Comparison of ENCODE assay signal across 1 fruit fly cellular context in the genomic region with DNA sequence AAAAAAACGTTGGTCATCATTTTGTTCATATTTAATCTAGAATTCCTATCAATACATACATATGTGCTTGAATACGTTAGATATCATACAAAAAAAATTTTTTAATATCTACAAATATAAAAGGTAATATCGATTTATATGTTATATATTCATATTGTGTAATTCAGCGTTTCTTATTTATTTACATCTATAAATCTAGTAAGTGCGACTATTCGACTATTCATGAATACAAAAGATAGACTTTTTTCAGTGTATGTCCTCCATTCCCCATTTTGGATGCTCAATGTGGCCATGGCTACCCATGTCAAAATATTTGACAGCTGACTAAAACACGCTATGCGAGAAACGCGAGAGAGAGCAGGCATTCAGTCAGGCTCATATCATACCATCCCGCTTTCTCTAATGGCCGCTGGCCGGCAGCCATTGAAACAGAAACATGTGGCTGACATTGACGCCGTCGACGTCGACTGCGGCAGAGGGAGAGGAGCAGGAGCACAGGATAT.
TF ChIP-seq lines count a peak whose summit lies in the region.

No protein-coding gene starts in this region.

TF ChIP-seq in whole organism, embryonic, 481 proteins besides CTCF, POLR2A, EP300 and RAD21 (continued from another document):
- TF ChIP-seq E2f1 (GFP tag; IDR thresholded peaks at IDR 0.05; lab: Robert Waterston, UW) (peak; percentile 40), Spps (tag; optimal IDR thresholded peaks at IDR 0.05; lab: Kevin White, UChicago) (peak; percentile 81), kah (GFP tag; optimal IDR thresholded peaks at IDR 0.05; lab: Kevin White, UChicago) (peak; percentile 32), CG7745 (tag; optimal IDR thresholded peaks at IDR 0.05; lab: Kevin White, UChicago) (no peak), CG15479 (GFP tag; optimal IDR thresholded peaks at IDR 0.05; lab: Kevin White, UChicago) (peak; percentile 9), CG4707 (GFP tag; optimal IDR thresholded peaks at IDR 0.05; lab: Kevin White, UChicago) (peak; percentile 29), pho (GFP tag; optimal IDR thresholded peaks at IDR 0.05; lab: Kevin White, UChicago) (peak; percentile 2), CG12769 (tag; optimal IDR thresholded peaks at IDR 0.05; lab: Kevin White, UChicago) (no peak), CG10267 (tag; optimal IDR thresholded peaks at IDR 0.05; lab: Kevin White, UChicago) (peak; percentile 84), Sox100B (GFP tag; optimal IDR thresholded peaks at IDR 0.05; lab: Kevin White, UChicago) (peak; percentile 83), CG12659 (GFP tag; optimal IDR thresholded peaks at IDR 0.05; lab: Kevin White, UChicago) (peak; percentile 59), jing (GFP tag; optimal IDR thresholded peaks at IDR 0.05; lab: Kevin White, UChicago) (peak; percentile 2), Oaz (GFP tag; IDR thresholded peaks at IDR 0.05; lab: Robert Waterston, UW) (0 out of 2 replicates have a peak, but pooled peaks have one; percentile 8), CG4328 (GFP tag; optimal IDR thresholded peaks at IDR 0.05; lab: Kevin White, UChicago) (peak; percentile 8), bcd (GFP tag; optimal IDR thresholded peaks at IDR 0.05; lab: Kevin White, UChicago) (peak; percentile 65), CG14710 (tag; optimal IDR thresholded peaks at IDR 0.05; lab: Kevin White, UChicago) (peak; percentile 91), CG8290 (GFP tag; optimal IDR thresholded peaks at IDR 0.05; lab: Kevin White, UChicago) (peak; percentile 17), CG8290 (tag; optimal IDR thresholded peaks at IDR 0.05; lab: Kevin White, UChicago) (no peak), tap (tag; optimal IDR thresholded peaks at IDR 0.05; lab: Kevin White, UChicago) (peak; percentile 65), gsb-n (tag; optimal IDR thresholded peaks at IDR 0.05; lab: Kevin White, UChicago) (peak; percentile 85), CG11504 (tag; optimal IDR thresholded peaks at IDR 0.05; lab: Kevin White, UChicago) (peak; percentile 88), Hr3 (GFP tag; optimal IDR thresholded peaks at IDR 0.05; lab: Kevin White, UChicago) (peak; percentile 58), NfI (GFP tag; optimal IDR thresholded peaks at IDR 0.05; lab: Kevin White, UChicago) (peak; percentile 26), CG6683 (GFP tag; optimal IDR thresholded peaks at IDR 0.05; lab: Kevin White, UChicago) (peak; percentile 19), CG10209 (GFP tag; optimal IDR thresholded peaks at IDR 0.05; lab: Kevin White, UChicago) (peak; percentile 71), CG9609 (GFP tag; optimal IDR thresholded peaks at IDR 0.05; lab: Kevin White, UChicago) (no peak), insv (GFP tag; optimal IDR thresholded peaks at IDR 0.05; lab: Kevin White, UChicago) (no peak), HLH3B (GFP tag; IDR thresholded peaks at IDR 0.05; lab: Robert Waterston, UW) (peak; percentile 33; the same call in 1 of the 2 replicates), CG8359 (GFP tag; optimal IDR thresholded peaks at IDR 0.05; lab: Kevin White, UChicago; ENCODE audit: borderline replicate concordance) (peak; percentile 44), CG3847 (GFP tag; IDR thresholded peaks at IDR 0.05; lab: Robert Waterston, UW) (no peak), Six4 (GFP tag; optimal IDR thresholded peaks at IDR 0.05; lab: Kevin White, UChicago) (peak; percentile 49), lab (GFP tag; optimal IDR thresholded peaks at IDR 0.05; lab: Kevin White, UChicago) (peak; percentile 78), kni (GFP tag; optimal IDR thresholded peaks at IDR 0.05; lab: Kevin White, UChicago) (peak; percentile 32), nom (GFP tag; optimal IDR thresholded peaks at IDR 0.05; lab: Kevin White, UChicago) (no peak), D19A (tag; optimal IDR thresholded peaks at IDR 0.05; lab: Kevin White, UChicago) (peak; percentile 84), CG42726 (GFP tag; IDR thresholded peaks at IDR 0.05; lab: Robert Waterston, UW; ENCODE audit: partially characterized antibody) (no peak), bigmax (GFP tag; optimal IDR thresholded peaks at IDR 0.05; lab: Kevin White, UChicago) (no peak), grau (tag; optimal IDR thresholded peaks at IDR 0.05; lab: Kevin White, UChicago) (peak; percentile 82), CG7839 (tag; optimal IDR thresholded peaks at IDR 0.05; lab: Kevin White, UChicago) (peak; percentile 85), CG7928 (GFP tag; optimal IDR thresholded peaks at IDR 0.05; lab: Kevin White, UChicago) (no peak), fd102C (GFP tag; optimal IDR thresholded peaks at IDR 0.05; lab: Kevin White, UChicago) (peak; percentile 9), Ssrp (tag; optimal IDR thresholded peaks at IDR 0.05; lab: Kevin White, UChicago) (peak; percentile 88), slp2 (GFP tag; optimal IDR thresholded peaks at IDR 0.05; lab: Kevin White, UChicago) (no peak), CG10321 (GFP tag; IDR thresholded peaks at IDR 0.05; lab: Robert Waterston, UW) (peak; percentile 92), CG3281 (GFP tag; optimal IDR thresholded peaks at IDR 0.05; lab: Kevin White, UChicago) (peak; percentile 55), da (GFP tag; optimal IDR thresholded peaks at IDR 0.05; lab: Kevin White, UChicago) (no peak), stc (GFP tag; IDR thresholded peaks at IDR 0.05; lab: Robert Waterston, UW) (0 out of 2 replicates have a peak, but pooled peaks have one; percentile 49), HLH4C (GFP tag; IDR thresholded peaks at IDR 0.05; lab: Robert Waterston, UW; ENCODE audit: partially characterized antibody) (no peak), CG33213 (GFP tag; optimal IDR thresholded peaks at IDR 0.05; lab: Kevin White, UChicago) (no peak), Blimp-1 (GFP tag; optimal IDR thresholded peaks at IDR 0.05; lab: Kevin White, UChicago) (peak; percentile 84), CG10979 (tag; optimal IDR thresholded peaks at IDR 0.05; lab: Kevin White, UChicago) (peak; percentile 91), BtbVII (GFP tag; optimal IDR thresholded peaks at IDR 0.05; lab: Kevin White, UChicago) (peak; percentile 39), CG17568 (GFP tag; optimal IDR thresholded peaks at IDR 0.05; lab: Kevin White, UChicago) (peak; percentile 35), Stat92E (GFP tag; optimal IDR thresholded peaks at IDR 0.05; lab: Kevin White, UChicago) (peak in 1 of 3 experiments; percentile 65), ATbp (GFP tag; optimal IDR thresholded peaks at IDR 0.05; lab: Kevin White, UChicago) (peak; percentile 67), CG11085 (GFP tag; IDR thresholded peaks at IDR 0.05; lab: Robert Waterston, UW) (no peak), tgo (GFP tag; IDR thresholded peaks at IDR 0.05; lab: Robert Waterston, UW) (peak; percentile 72), CG3065 (GFP tag; optimal IDR thresholded peaks at IDR 0.05; lab: Kevin White, UChicago) (peak; percentile 24), CG13624 (GFP tag; optimal IDR thresholded peaks at IDR 0.05; lab: Kevin White, UChicago) (no peak), CG32767 (GFP tag; IDR thresholded peaks at IDR 0.05; lab: Robert Waterston, UW) (peak; percentile 20; the same call in 1 of the 2 replicates), CG1233 (GFP tag; optimal IDR thresholded peaks at IDR 0.05; lab: Kevin White, UChicago) (peak; percentile 70), Lhr (GFP tag; optimal IDR thresholded peaks at IDR 0.05; lab: Kevin White, UChicago) (peak; percentile 48), CG2678 (tag; optimal IDR thresholded peaks at IDR 0.05; lab: Kevin White, UChicago) (peak; percentile 87), chif (GFP tag; optimal IDR thresholded peaks at IDR 0.05; lab: Kevin White, UChicago) (peak in 1 of 2 experiments; percentile 13), CG18599 (GFP tag; optimal IDR thresholded peaks at IDR 0.05; lab: Kevin White, UChicago) (peak; percentile 75), CG2712 (tag; optimal IDR thresholded peaks at IDR 0.05; lab: Kevin White, UChicago) (peak; percentile 94), Xrp1 (GFP tag; IDR thresholded peaks at IDR 0.05; lab: Robert Waterston, UW) (peak; percentile 80), CG13894 (tag; optimal IDR thresholded peaks at IDR 0.05; lab: Kevin White, UChicago) (no peak), twi (tag; optimal IDR thresholded peaks at IDR 0.05; lab: Kevin White, UChicago) (peak; percentile 99), eve (GFP tag; optimal IDR thresholded peaks at IDR 0.05; lab: Kevin White, UChicago) (peak in 1 of 2 experiments; percentile 84), HHEX (GFP tag; optimal IDR thresholded peaks at IDR 0.05; lab: Kevin White, UChicago) (peak; percentile 43), CG12219 (GFP tag; optimal IDR thresholded peaks at IDR 0.05; lab: Kevin White, UChicago) (peak; percentile 30), Vsx1 (GFP tag; optimal IDR thresholded peaks at IDR 0.05; lab: Kevin White, UChicago) (peak; percentile 32), tna (GFP tag; IDR thresholded peaks at IDR 0.05; lab: Robert Waterston, UW; ENCODE audit: partially characterized antibody) (no peak), dysf (GFP tag; IDR thresholded peaks at IDR 0.05; lab: Robert Waterston, UW) (peak; percentile 56; the same call in 1 of the 3 replicates), trem (tag; optimal IDR thresholded peaks at IDR 0.05; lab: Kevin White, UChicago) (peak; percentile 80), CG10366 (GFP tag; IDR thresholded peaks at IDR 0.05; lab: Robert Waterston, UW) (peak; percentile 26; the same call in 1 of the 2 replicates), az2 (GFP tag; optimal IDR thresholded peaks at IDR 0.05; lab: Kevin White, UChicago) (peak; percentile 72), CG17186 (GFP tag; optimal IDR thresholded peaks at IDR 0.05; lab: Kevin White, UChicago) (no peak), CG30403 (GFP tag; optimal IDR thresholded peaks at IDR 0.05; lab: Kevin White, UChicago) (peak; percentile 71), CG1832 (GFP tag; optimal IDR thresholded peaks at IDR 0.05; lab: Kevin White, UChicago) (peak; percentile 85)
